Fruit fly (Drosophila melanogaster): Measurements from ENCODE around the gene Kdm2.

dm6 chr3R:9023934-9024333 lies 28.4 kb upstream of the Kdm2 start:
- no peak for TF ChIP-seq spab (GFP tag; optimal IDR thresholded peaks at IDR 0.05)
- no peak for TF ChIP-seq CG6854 (GFP tag; optimal IDR thresholded peaks at IDR 0.05)
- no peak for TF ChIP-seq Ets96B (tag; optimal IDR thresholded peaks at IDR 0.05)
- no peak for TF ChIP-seq CG10669 (GFP tag; optimal IDR thresholded peaks at IDR 0.05)
